Worm (Caenorhabditis elegans) whole organism, L3 larva: ENCODE measurements around the gene cct-6.
A peak's percentile ranks its signal among the peaks of the same experiment; 100 is the strongest.

Source experiments
- R02D3.7 ChIP-seq: fragments of 150-350 bp; optimal IDR thresholded peaks from 2 replicates; lab custom pipeline; 2014; ENCODE audit warnings: missing biosample characterization, missing genetic modification characterization
- ZK546.5 ChIP-seq: sonication (generic microtip); optimal IDR thresholded peaks from 2 replicates; lab custom pipeline; 2017; ENCODE audit warnings: missing biosample characterization, missing genetic modification characterization
- aly-2 ChIP-seq: fragments of 150-350 bp; optimal IDR thresholded peaks from 2 replicates; lab custom pipeline; 2014; ENCODE audit warnings: missing biosample characterization, missing genetic modification characterization
- ama-1 ChIP-seq: fragments of 150-350 bp; optimal IDR thresholded peaks from 2 replicates; lab custom pipeline; 2018
- ceh-28 ChIP-seq: fragments of 150-350 bp; optimal IDR thresholded peaks from 2 replicates; lab custom pipeline; 2014; ENCODE audit warnings: missing biosample characterization, missing genetic modification reagents, missing genetic modification characterization
- ceh-82 ChIP-seq: fragments of 150-350 bp; optimal IDR thresholded peaks from 2 replicates; lab custom pipeline; 2014; ENCODE audit warnings: missing biosample characterization, missing genetic modification characterization
- ceh-9 ChIP-seq: sonication (generic microtip); optimal IDR thresholded peaks from 2 replicates; lab custom pipeline; 2018; ENCODE audit warnings: missing biosample characterization, missing genetic modification characterization
- egl-27 ChIP-seq: sonication (generic microtip); optimal IDR thresholded peaks from 4 replicates; lab custom pipeline; 2017; ENCODE audit warnings: missing biosample characterization, missing genetic modification reagents, missing genetic modification characterization
- egl-5 ChIP-seq: fragments of 150-350 bp; optimal IDR thresholded peaks from 2 replicates; lab custom pipeline; 2017; ENCODE audit warnings: missing biosample characterization, missing genetic modification reagents, missing genetic modification characterization, inconsistent platforms
- elt-1 ChIP-seq: fragments of 150-350 bp; optimal IDR thresholded peaks from 2 replicates; lab custom pipeline; 2014; ENCODE audit warnings: missing biosample characterization, missing genetic modification characterization
- elt-2 ChIP-seq: sonication (generic microtip); optimal IDR thresholded peaks from 2 replicates; lab custom pipeline; 2016; ENCODE audit warnings: missing genetic modification reagents, mild to moderate bottlenecking, missing genetic modification characterization, missing compliant biosample characterization
- elt-3 ChIP-seq, 3 experiments: fragments of 150-350 bp in 1 of 3; sonication (generic microtip) in 2 of 3; optimal IDR thresholded peaks; 2 replicates in 2 of 3; 4 replicates in 1 of 3; lab custom pipeline; 2014 to 2017; ENCODE audit warnings: missing biosample characterization in 3 of 3, missing genetic modification characterization in 3 of 3
- fos-1 ChIP-seq: fragments of 150-350 bp; optimal IDR thresholded peaks from 2 replicates; lab custom pipeline; 2014; ENCODE audit warnings: missing biosample characterization, missing genetic modification characterization
- hmg-11 ChIP-seq: sonication (generic microtip); optimal IDR thresholded peaks from 2 replicates; lab custom pipeline; 2016; ENCODE audit warnings: missing genetic modification characterization, missing compliant biosample characterization
- jun-1 ChIP-seq: fragments of 150-350 bp; optimal IDR thresholded peaks from 2 replicates; lab custom pipeline; 2014; ENCODE audit warnings: missing biosample characterization, missing genetic modification reagents, missing genetic modification characterization
- lin-15B ChIP-seq: fragments of 150-350 bp; optimal IDR thresholded peaks from 2 replicates; lab custom pipeline; 2014; ENCODE audit warnings: missing biosample characterization, missing genetic modification characterization
- lin-39 ChIP-seq: fragments of 150-350 bp; optimal IDR thresholded peaks from 2 replicates; lab custom pipeline; 2018; ENCODE audit warnings: missing biosample characterization, missing genetic modification reagents, missing genetic modification characterization
- mdl-1 ChIP-seq: fragments of 150-350 bp; optimal IDR thresholded peaks from 2 replicates; lab custom pipeline; 2014; ENCODE audit warnings: missing biosample characterization, missing genetic modification characterization
- mml-1 ChIP-seq: fragments of 150-350 bp; sonication (generic microtip); optimal IDR thresholded peaks from 3 replicates; lab custom pipeline; 2014; ENCODE audit warnings: missing biosample characterization, missing genetic modification characterization
- nfya-1 ChIP-seq: sonication (generic microtip); optimal IDR thresholded peaks from 2 replicates; lab custom pipeline; 2017; ENCODE audit warnings: missing genetic modification characterization, mild to moderate bottlenecking, missing compliant biosample characterization, antibody characterized with exemption, moderate library complexity; ENCODE audit not compliant: insufficient read depth
- nhr-11 ChIP-seq: fragments of 150-350 bp; optimal IDR thresholded peaks from 2 replicates; lab custom pipeline; 2014; ENCODE audit warnings: missing biosample characterization, missing genetic modification characterization
- nhr-23 ChIP-seq: fragments of 150-350 bp; optimal IDR thresholded peaks from 2 replicates; lab custom pipeline; 2014; ENCODE audit warnings: missing biosample characterization, missing genetic modification reagents, missing genetic modification characterization
- nhr-237 ChIP-seq: fragments of 150-350 bp; optimal IDR thresholded peaks from 2 replicates; lab custom pipeline; 2014; ENCODE audit warnings: missing biosample characterization, missing genetic modification characterization
- nhr-25 ChIP-seq: sonication (generic microtip); optimal IDR thresholded peaks from 2 replicates; lab custom pipeline; 2017; ENCODE audit warnings: missing biosample characterization, missing genetic modification characterization
- nhr-43 ChIP-seq: sonication (generic microtip); optimal IDR thresholded peaks from 2 replicates; lab custom pipeline; 2016; ENCODE audit warnings: mild to moderate bottlenecking, missing genetic modification characterization, missing compliant biosample characterization; ENCODE audit not compliant: poor library complexity, severe bottlenecking
- nhr-67 ChIP-seq: fragments of 150-350 bp; optimal IDR thresholded peaks from 2 replicates; lab custom pipeline; 2014; ENCODE audit warnings: missing biosample characterization, missing genetic modification characterization
- pha-4 ChIP-seq: fragments of 150-350 bp; optimal IDR thresholded peaks from 2 replicates; lab custom pipeline; 2014; ENCODE audit warnings: missing biosample characterization, missing genetic modification reagents, missing genetic modification characterization
- pqm-1 ChIP-seq: fragments of 150-350 bp; optimal IDR thresholded peaks from 2 replicates; lab custom pipeline; 2017; ENCODE audit warnings: missing biosample characterization, missing genetic modification characterization, inconsistent platforms
- tbx-2 ChIP-seq: sonication (generic microtip); optimal IDR thresholded peaks from 2 replicates; lab custom pipeline; 2016; ENCODE audit warnings: mild to moderate bottlenecking, missing genetic modification characterization, missing compliant biosample characterization
- unc-39 ChIP-seq: sonication (generic microtip); optimal IDR thresholded peaks from 4 replicates; lab custom pipeline; 2017; ENCODE audit warnings: missing biosample characterization, missing genetic modification characterization
- unc-62 ChIP-seq: fragments of 150-350 bp; sonication (generic microtip); optimal IDR thresholded peaks from 4 replicates; lab custom pipeline; 2014; ENCODE audit warnings: missing biosample characterization, missing genetic modification reagents, missing genetic modification characterization
- ztf-11 ChIP-seq: fragments of 150-350 bp; optimal IDR thresholded peaks from 2 replicates; lab custom pipeline; 2014; ENCODE audit warnings: missing biosample characterization, missing genetic modification characterization

The cct-6 gene

ce11 chrIII:5843662-5844061 lies 11.8 kb downstream of the cct-6 start:
- TF ChIP-seq lin-39 (peak; percentile 21), unc-39 (tag; lab: Kevin White, UChicago) (no peak), pha-4 (tag; lab: Kevin White, UChicago) (peak; percentile 71), nhr-25 (tag; lab: Kevin White, UChicago) (no peak)
- TF ChIP-seq, all 47 proteins: peak for 2

DNA sequence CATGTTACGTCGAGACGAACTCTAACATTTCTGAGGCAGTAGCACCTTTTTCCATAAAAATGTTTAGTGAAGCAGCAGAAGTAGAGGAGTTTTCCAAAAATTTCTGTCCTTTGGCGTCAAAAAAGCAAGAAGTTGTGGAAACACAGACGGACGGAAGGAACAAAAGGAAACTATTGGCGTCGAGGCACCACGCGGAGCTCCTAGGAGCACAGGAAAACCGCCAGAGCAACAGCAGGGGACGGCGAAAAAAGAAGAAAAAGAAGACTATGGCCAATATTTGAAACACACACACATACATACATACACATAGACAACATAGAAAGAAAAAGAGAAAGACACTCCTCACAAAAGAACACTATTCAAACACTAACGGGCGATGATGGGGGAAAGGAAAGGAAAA lies 12.6 kb downstream of the cct-6 start:
- TF ChIP-seq ceh-82 (tag; lab: Kevin White, UChicago) = no peak
- no peak for TF ChIP-seq mdl-1 (tag; lab: Kevin White, UChicago)
- TF ChIP-seq unc-62 (GFP tag; lab: Kevin White, UChicago) = no peak
- TF ChIP-seq nhr-237 (tag; lab: Kevin White, UChicago) = no peak
- TF ChIP-seq nhr-67 (tag; lab: Kevin White, UChicago) = no peak
- no peak for TF ChIP-seq nhr-11 (tag; lab: Kevin White, UChicago)
- no peak for TF ChIP-seq ama-1 (lab: Kevin White, UChicago)
- TF ChIP-seq nfya-1 (tag; lab: Kevin White, UChicago) = peak; percentile 23
- TF ChIP-seq pha-4 (tag; lab: Kevin White, UChicago) = peak; percentile 60
- no peak for TF ChIP-seq ceh-9
- no peak for TF ChIP-seq nhr-43 (tag; lab: Kevin White, UChicago)
- TF ChIP-seq lin-15B (tag; lab: Kevin White, UChicago) = no peak
- TF ChIP-seq hmg-11 (tag; lab: Kevin White, UChicago) = peak; percentile 7
- TF ChIP-seq elt-3 (tag; optimal IDR thresholded peaks at IDR 0.05; lab: Kevin White, UChicago) = no peak
- no peak for TF ChIP-seq elt-2
- no peak for TF ChIP-seq ZK546.5

- peak; percentile 17 for TF ChIP-seq nfya-1 (tag; lab: Kevin White, UChicago)
- no peak for TF ChIP-seq R02D3.7
- TF ChIP-seq fos-1 (tag; lab: Kevin White, UChicago) = no peak
- peak; percentile 23 for TF ChIP-seq jun-1 (tag; lab: Kevin White, UChicago)
- peak; percentile 20 for TF ChIP-seq egl-5 (tag; lab: Kevin White, UChicago)
- no peak for TF ChIP-seq mml-1 (tag; lab: Kevin White, UChicago)
- no peak for TF ChIP-seq aly-2 (tag; lab: Kevin White, UChicago)
- no peak for TF ChIP-seq pqm-1 (tag; lab: Kevin White, UChicago)
- TF ChIP-seq mdl-1 (tag; lab: Kevin White, UChicago) = peak; percentile 8
- no peak for TF ChIP-seq ztf-11 (tag; lab: Kevin White, UChicago)
- no peak for TF ChIP-seq elt-2
- TF ChIP-seq pha-4 (tag; lab: Kevin White, UChicago) = peak; percentile 53
- no peak for TF ChIP-seq lin-15B (tag; lab: Kevin White, UChicago)
- TF ChIP-seq ceh-28 (tag; lab: Kevin White, UChicago) = no peak
- peak; percentile 74 for TF ChIP-seq nhr-25 (tag; lab: Kevin White, UChicago)
- no peak for TF ChIP-seq egl-27
- peak; percentile 3 for TF ChIP-seq hmg-11 (tag; lab: Kevin White, UChicago)
- peak; percentile 56 for TF ChIP-seq nhr-23 (tag; lab: Kevin White, UChicago)
- TF ChIP-seq unc-62 (GFP tag; lab: Kevin White, UChicago) = no peak
- TF ChIP-seq tbx-2 = no peak
- TF ChIP-seq ama-1 (lab: Kevin White, UChicago) = no peak
These were observed 13.8 kb downstream of the cct-6 start for ce11 chrIII:5841676-5842075.

DNA sequence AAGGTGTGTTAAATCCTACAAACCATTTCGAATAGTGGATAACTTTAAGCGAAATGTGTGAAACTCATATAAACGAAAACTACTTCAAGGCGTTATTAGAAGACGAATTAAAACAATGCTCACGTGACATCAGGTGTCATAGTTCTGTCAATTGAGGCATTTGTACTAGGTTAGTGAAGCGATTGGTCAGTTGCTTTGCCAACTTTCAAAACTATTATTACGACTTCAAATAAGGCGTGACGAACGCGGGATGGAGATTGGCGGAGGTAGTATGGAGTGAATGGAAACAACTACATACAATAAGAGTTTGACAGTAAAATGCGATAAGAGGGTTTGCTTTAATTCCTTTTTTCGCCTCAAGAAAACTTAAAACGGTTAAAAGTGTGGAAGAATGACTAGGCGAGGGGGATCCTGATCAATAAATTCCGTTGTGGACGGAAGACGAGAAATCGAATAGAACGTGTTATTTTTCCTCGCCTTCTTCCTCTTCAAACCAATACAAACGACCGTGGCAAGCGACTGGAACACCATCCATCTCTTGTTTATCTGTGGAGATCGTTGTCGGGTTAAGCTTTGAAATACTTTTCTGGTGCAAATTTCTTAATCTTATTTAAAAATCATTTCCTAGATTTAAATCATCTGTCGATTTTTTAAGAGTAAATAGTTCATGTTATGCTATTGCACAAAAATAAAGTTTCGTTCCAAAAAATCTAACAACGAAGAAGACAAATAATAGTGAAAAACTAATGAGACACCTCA lies 14.5 kb downstream of the cct-6 start:
- TF ChIP-seq egl-27 = no peak
- peak; percentile 50 for TF ChIP-seq ama-1 (lab: Kevin White, UChicago)
- TF ChIP-seq elt-1 (tag; lab: Kevin White, UChicago) = peak; percentile 62

DNA sequence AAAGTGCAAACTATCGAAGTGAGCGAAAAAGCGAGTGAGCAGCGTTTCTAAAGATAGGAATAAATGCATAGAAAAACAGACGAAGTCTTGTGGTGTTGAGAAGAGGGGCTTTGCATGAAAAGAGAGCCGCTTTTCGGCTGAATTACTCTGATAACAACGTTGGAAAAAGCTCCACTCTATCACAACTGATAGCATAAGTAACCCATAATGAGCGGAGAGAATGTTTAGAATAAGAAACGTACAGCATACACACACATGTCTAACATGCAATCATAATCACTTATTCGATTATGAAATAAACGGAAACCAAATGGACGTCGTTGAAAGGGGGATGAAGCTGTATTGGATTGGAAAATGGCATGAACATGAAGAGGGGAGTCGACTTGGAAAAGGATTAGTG lies 15.2 kb downstream of the cct-6 start:
- TF ChIP-seq pqm-1 (tag; lab: Kevin White, UChicago) (peak; percentile 61), ztf-11 (tag; lab: Kevin White, UChicago) (no peak), elt-2 (peak; percentile 75)
- TF ChIP-seq, all 47 proteins: peak for 2
